Worm (Caenorhabditis elegans): ENCODE data around the gene C56C10.4.

C56C10.4 gene

DNA sequence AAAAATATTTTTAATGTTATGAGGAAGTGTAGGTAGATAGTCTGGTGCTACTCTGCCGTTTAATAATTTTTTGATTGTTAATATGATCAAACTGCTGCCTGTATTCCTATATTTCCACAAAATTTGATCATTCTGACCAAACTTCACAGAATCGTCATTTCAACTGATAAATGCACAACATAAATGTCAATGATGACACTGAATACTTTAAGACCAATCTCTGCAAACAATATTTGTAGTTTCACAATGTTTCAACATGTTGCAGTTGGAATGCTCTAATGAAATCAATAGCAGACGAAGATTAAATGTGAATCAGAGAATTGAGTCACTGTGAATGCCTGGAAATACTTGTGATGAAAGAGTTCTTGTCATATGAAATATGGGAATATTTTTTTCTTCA, 46.9 kb downstream of the C56C10.4 start:
- no peak for TF ChIP-seq snu-23 (GFP tag; optimal IDR thresholded peaks at IDR 0.05)

DNA sequence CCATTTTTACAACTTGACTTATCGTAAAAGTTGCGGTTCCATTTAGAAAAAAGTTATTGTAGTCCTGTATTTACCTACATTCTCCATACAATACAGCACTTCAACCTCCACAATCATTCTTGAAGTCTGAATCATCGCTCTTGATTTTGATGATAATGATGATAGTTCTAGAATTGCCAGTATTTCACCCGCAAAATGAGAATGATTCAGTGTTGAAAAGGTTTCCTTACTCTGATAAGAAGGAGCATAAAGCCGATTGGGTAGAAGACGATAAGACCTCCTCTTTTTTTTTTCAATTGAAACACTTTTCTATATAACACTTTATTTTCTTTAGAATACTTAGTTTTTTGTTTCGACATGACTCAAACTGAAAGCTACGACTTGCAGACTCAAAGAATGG, 48.0 kb downstream of the C56C10.4 start, which contains the start of gene T19D12.4:
Gene T19D12.4 (plus strand): TSS at position 295 of the 400 bp plus-strand sequence.
- TF ChIP-seq zip-4 (GFP tag; optimal IDR thresholded peaks at IDR 0.05) (no peak), elt-2 (tag; optimal IDR thresholded peaks at IDR 0.05) (peak; percentile 82)

DNA sequence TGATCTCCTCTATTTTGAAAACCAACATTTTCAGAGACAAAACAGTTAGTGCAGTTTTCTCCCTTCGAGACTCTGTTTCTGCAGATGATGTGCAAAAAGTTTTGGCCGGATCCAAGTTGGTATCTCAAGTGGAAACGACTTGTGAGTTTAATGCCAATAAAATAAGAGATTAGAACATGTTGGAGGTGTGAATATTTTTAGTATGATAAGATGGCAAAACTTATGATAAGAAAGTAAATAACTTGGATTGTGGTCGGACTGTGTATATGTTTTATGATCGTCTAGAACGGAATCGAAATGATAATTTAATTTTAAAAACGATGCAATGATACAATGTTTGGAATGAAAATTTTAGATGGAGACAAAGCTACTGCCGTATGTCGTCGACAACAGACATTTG, 49.1 kb downstream of the C56C10.4 start:
- TF ChIP-seq nhr-85 (tag) = no peak
- no peak for TF ChIP-seq egl-27 (tag; optimal IDR thresholded peaks at IDR 0.05)
- TF ChIP-seq lin-35 (GFP tag; optimal IDR thresholded peaks at IDR 0.05) = no peak
- no peak for TF ChIP-seq skn-1 (tag; optimal IDR thresholded peaks at IDR 0.05)
- peak; percentile 67 for TF ChIP-seq elt-2 (tag; optimal IDR thresholded peaks at IDR 0.05)
- no peak for TF ChIP-seq ceh-63 (GFP tag; optimal IDR thresholded peaks at IDR 0.05)
- no peak for TF ChIP-seq nhr-84 (tag; optimal IDR thresholded peaks at IDR 0.05)
- no peak for TF ChIP-seq hlh-4 (tag; optimal IDR thresholded peaks at IDR 0.05)
- no peak for TF ChIP-seq aha-1 (tag; optimal IDR thresholded peaks at IDR 0.05)
